Worm (Caenorhabditis elegans): ENCODE measurements around the gene cha-1.

The cha-1 gene

ce11 chrIV:3611845-3612244 is 12.7 kb downstream of the cha-1 start:
- TF ChIP-seq flh-1 (GFP tag; optimal IDR thresholded peaks at IDR 0.05) (no peak), mls-2 (tag; optimal IDR thresholded peaks at IDR 0.05) (no peak), unc-62 (GFP tag; optimal IDR thresholded peaks at IDR 0.05) (no peak), unc-39 (tag; optimal IDR thresholded peaks at IDR 0.05) (no peak), cnd-1 (tag; optimal IDR thresholded peaks at IDR 0.05) (no peak), lin-13 (tag; optimal IDR thresholded peaks at IDR 0.05) (no peak), pha-4 (tag; optimal IDR thresholded peaks at IDR 0.05) (no peak), ceh-43 (GFP tag; optimal IDR thresholded peaks at IDR 0.05) (no peak)

- TF ChIP-seq zip-8 (tag; optimal IDR thresholded peaks at IDR 0.05) (no peak), ceh-83 (GFP tag; optimal IDR thresholded peaks at IDR 0.05) (no peak), mep-1 (tag; optimal IDR thresholded peaks at IDR 0.05) (no peak), ceh-39 (tag; optimal IDR thresholded peaks at IDR 0.05) (no peak), drap-1 (GFP tag; optimal IDR thresholded peaks at IDR 0.05) (no peak), unc-120 (tag; optimal IDR thresholded peaks at IDR 0.05; ENCODE audit: poor library complexity, severe bottlenecking) (no peak), ceh-43 (GFP tag; optimal IDR thresholded peaks at IDR 0.05) (no peak), ztf-11 (tag; optimal IDR thresholded peaks at IDR 0.05) (no peak), cnd-1 (tag; optimal IDR thresholded peaks at IDR 0.05) (no peak)
These were observed 13.5 kb downstream of the cha-1 start for ce11 chrIV:3610987-3611386.

ce11 chrIV:3608547-3609222 is 15.8 kb downstream of the cha-1 start:
- no peak for TF ChIP-seq ceh-39 (tag; optimal IDR thresholded peaks at IDR 0.05)

- TF ChIP-seq hlh-1 (tag; optimal IDR thresholded peaks at IDR 0.05) (no peak), lsy-2 (tag; optimal IDR thresholded peaks at IDR 0.05) (no peak), mep-1 (tag; optimal IDR thresholded peaks at IDR 0.05) (no peak), sem-2 (GFP tag; optimal IDR thresholded peaks at IDR 0.05) (no peak), snpc-4 (tag; optimal IDR thresholded peaks at IDR 0.05) (no peak), unc-39 (tag; optimal IDR thresholded peaks at IDR 0.05) (no peak), mab-5 (tag; optimal IDR thresholded peaks at IDR 0.05) (no peak), bed-3 (GFP tag; optimal IDR thresholded peaks at IDR 0.05) (no peak), nhr-237 (tag; optimal IDR thresholded peaks at IDR 0.05) (no peak), nhr-76 (tag; optimal IDR thresholded peaks at IDR 0.05) (no peak), ham-2 (GFP tag; optimal IDR thresholded peaks at IDR 0.05) (no peak)
These were observed 18.1 kb downstream of the cha-1 start, which contains the start of the genes Y37E11B.10 and kgb-2 for ce11 chrIV:3606285-3606834. Gene Y37E11B.10 (minus strand): TSS chrIV:3606466. Gene kgb-2 (plus strand): TSS chrIV:3606784.

- TF ChIP-seq unc-39 (tag; optimal IDR thresholded peaks at IDR 0.05) (no peak), lsy-2 (tag; optimal IDR thresholded peaks at IDR 0.05) (no peak), ceh-39 (tag; optimal IDR thresholded peaks at IDR 0.05) (no peak)
These were observed 20.4 kb downstream of the cha-1 start for ce11 chrIV:3604104-3604503.

- TF ChIP-seq lin-13 (tag; optimal IDR thresholded peaks at IDR 0.05) (no peak), ceh-39 (tag; optimal IDR thresholded peaks at IDR 0.05) (no peak), pha-4 (tag; optimal IDR thresholded peaks at IDR 0.05) (no peak), nhr-2 (tag; optimal IDR thresholded peaks at IDR 0.05) (no peak), blmp-1 (tag; optimal IDR thresholded peaks at IDR 0.05) (no peak), nhr-237 (tag; optimal IDR thresholded peaks at IDR 0.05) (no peak), ceh-43 (GFP tag; optimal IDR thresholded peaks at IDR 0.05) (no peak), nhr-12 (tag; optimal IDR thresholded peaks at IDR 0.05) (no peak), M03D4.4 (tag; optimal IDR thresholded peaks at IDR 0.05) (no peak), zip-8 (tag; optimal IDR thresholded peaks at IDR 0.05) (no peak), nhr-76 (tag; optimal IDR thresholded peaks at IDR 0.05) (no peak), drap-1 (GFP tag; optimal IDR thresholded peaks at IDR 0.05) (no peak), hlh-1 (tag; optimal IDR thresholded peaks at IDR 0.05) (no peak), ztf-11 (tag; optimal IDR thresholded peaks at IDR 0.05) (no peak), ceh-83 (GFP tag; optimal IDR thresholded peaks at IDR 0.05) (no peak)
These were observed 22.7 kb downstream of the cha-1 start for ce11 chrIV:3601846-3602245.
